Worm (Caenorhabditis elegans): Measurements from ENCODE around the gene T06E6.10.

ce11 chrV:15413847-15414246, 4.1 kb upstream of the T06E6.10 start, which contains the start of gene srh-264:
- TF ChIP-seq fos-1 (tag; optimal IDR thresholded peaks at IDR 0.05) = no peak
- TF ChIP-seq ZK546.5 (tag; optimal IDR thresholded peaks at IDR 0.05) = no peak
- no peak for TF ChIP-seq nhr-48 (tag; optimal IDR thresholded peaks at IDR 0.05)
